Worm (Caenorhabditis elegans) whole organism, L1 larva: ENCODE results near the gene srw-57.

Experiments used
- aha-1 ChIP-seq: fragments of 150-350 bp; optimal IDR thresholded peaks from 2 replicates; lab custom pipeline; 2014; ENCODE audit warnings: missing biosample characterization, missing genetic modification characterization
- alr-1 ChIP-seq: fragments of 200-800 bp; sonication (Bioruptor generic); optimal IDR thresholded peaks from 2 replicates; lab custom pipeline; 2018; ENCODE audit warnings: borderline replicate concordance, mild to moderate bottlenecking, missing genetic modification characterization, missing compliant biosample characterization
- blmp-1 ChIP-seq: fragments of 150-350 bp; optimal IDR thresholded peaks from 2 replicates; lab custom pipeline; 2014; ENCODE audit warnings: missing biosample characterization, missing genetic modification characterization
- ceh-8 ChIP-seq: fragments of 200-800 bp; sonication (Bioruptor generic); optimal IDR thresholded peaks from 2 replicates; lab custom pipeline; 2018; ENCODE audit warnings: mild to moderate bottlenecking, missing genetic modification characterization, moderate library complexity, missing compliant biosample characterization
- ceh-82 ChIP-seq, 3 experiments: fragments of 150-350 bp in 1 of 3; sonication (generic microtip) in 2 of 3; optimal IDR thresholded peaks; 2 replicates each; lab custom pipeline; 2014 to 2017; ENCODE audit warnings: missing biosample characterization in 3 of 3, missing genetic modification characterization in 3 of 3
- ceh-90 ChIP-seq: sonication (generic microtip); optimal IDR thresholded peaks from 2 replicates; lab custom pipeline; 2016; ENCODE audit warnings: missing genetic modification characterization, missing compliant biosample characterization
- ces-1 ChIP-seq: fragments of 150-350 bp; optimal IDR thresholded peaks from 2 replicates; lab custom pipeline; 2014; ENCODE audit warnings: missing biosample characterization, missing genetic modification reagents, missing genetic modification characterization
- dpl-1 ChIP-seq, 3 experiments: fragments of 150-350 bp in 2 of 3; sonication (generic microtip) in 1 of 3; optimal IDR thresholded peaks; 2 replicates each; lab custom pipeline; 2014 to 2017; ENCODE audit warnings: missing biosample characterization in 3 of 3, missing genetic modification characterization in 3 of 3, missing genetic modification reagents in 3 of 3
- efl-1 ChIP-seq, 4 experiments: fragments of 150-350 bp; optimal IDR thresholded peaks in 3 of 4; peaks in 1 of 4; 1 replicate in 1 of 4; 2 replicates in 3 of 4; lab custom pipeline; 2014; ENCODE audit warnings: missing biosample characterization in 2 of 4, missing genetic modification characterization in 2 of 4, missing genetic modification reagents in 2 of 4
- egl-27 ChIP-seq, 2 experiments: fragments of 150-350 bp in 1 of 2; sonication (generic microtip); optimal IDR thresholded peaks; 3 replicates each; lab custom pipeline; 2017 to 2018; ENCODE audit warnings: missing biosample characterization in 2 of 2, missing genetic modification characterization in 2 of 2, missing genetic modification reagents in 2 of 2
- elt-2 ChIP-seq: sonication (generic microtip); optimal IDR thresholded peaks from 2 replicates; lab custom pipeline; 2016; ENCODE audit warnings: missing genetic modification characterization, mild to moderate bottlenecking, inconsistent platforms, missing compliant biosample characterization, missing genetic modification reagents
- elt-3 ChIP-seq, 6 experiments: fragments of 150-350 bp in 1 of 6; sonication (generic microtip); optimal IDR thresholded peaks; 2 replicates each; lab custom pipeline; 2017 to 2018; ENCODE audit warnings: missing biosample characterization in 6 of 6, missing genetic modification characterization in 6 of 6, inconsistent platforms in 1 of 6
- fkh-8 ChIP-seq: sonication (generic microtip); optimal IDR thresholded peaks from 2 replicates; lab custom pipeline; 2016; ENCODE audit warnings: mild to moderate bottlenecking, missing genetic modification characterization, missing compliant biosample characterization
- fos-1 ChIP-seq: fragments of 150-350 bp; optimal IDR thresholded peaks from 2 replicates; lab custom pipeline; 2014; ENCODE audit warnings: missing biosample characterization, missing genetic modification characterization
- hlh-4 ChIP-seq: sonication (generic microtip); optimal IDR thresholded peaks from 2 replicates; lab custom pipeline; 2016; ENCODE audit warnings: mild to moderate bottlenecking, missing genetic modification characterization, missing compliant biosample characterization
- isw-1 ChIP-seq: fragments of 200-800 bp; sonication (Bioruptor generic); IDR thresholded peaks from 2 replicates; pipeline ENCODE4 v1.3.6; 2022; ENCODE audit warnings: missing genetic modification characterization, missing compliant biosample characterization
- lin-14 ChIP-seq: fragments of 200-800 bp; sonication (Bioruptor generic); optimal IDR thresholded peaks from 2 replicates; lab custom pipeline; 2018; ENCODE audit warnings: mild to moderate bottlenecking, missing genetic modification characterization, moderate library complexity, missing compliant biosample characterization
- lin-35 ChIP-seq, 2 experiments: fragments of 150-350 bp; optimal IDR thresholded peaks; 2 replicates each; lab custom pipeline; 2014; ENCODE audit warnings: missing biosample characterization in 2 of 2, missing genetic modification characterization in 2 of 2, missing genetic modification reagents in 2 of 2
- lin-39 ChIP-seq: fragments of 150-350 bp; optimal IDR thresholded peaks from 2 replicates; lab custom pipeline; 2014; ENCODE audit warnings: missing biosample characterization, missing genetic modification reagents, missing genetic modification characterization
- lir-3 ChIP-seq: sonication (generic microtip); optimal IDR thresholded peaks from 2 replicates; lab custom pipeline; 2016; ENCODE audit warnings: mild to moderate bottlenecking, missing genetic modification characterization, moderate library complexity, missing compliant biosample characterization; ENCODE audit not compliant: poor library complexity
- lsy-2 ChIP-seq, 2 experiments: fragments of 150-350 bp; optimal IDR thresholded peaks; 2 replicates each; lab custom pipeline; 2014; ENCODE audit warnings: missing biosample characterization in 2 of 2, missing genetic modification characterization in 2 of 2
- mdl-1 ChIP-seq, 2 experiments: fragments of 150-350 bp; optimal IDR thresholded peaks; 2 replicates each; lab custom pipeline; 2014 to 2017; ENCODE audit warnings: missing biosample characterization in 2 of 2, missing genetic modification characterization in 2 of 2, inconsistent platforms in 1 of 2
- nhr-11 ChIP-seq: fragments of 150-350 bp; optimal IDR thresholded peaks from 2 replicates; lab custom pipeline; 2014; ENCODE audit warnings: missing biosample characterization, missing genetic modification characterization
- nhr-12 ChIP-seq: sonication (generic microtip); optimal IDR thresholded peaks from 2 replicates; lab custom pipeline; 2017; ENCODE audit warnings: missing biosample characterization, missing genetic modification characterization
- nhr-20 ChIP-seq: sonication (generic microtip); optimal IDR thresholded peaks from 2 replicates; lab custom pipeline; 2016; ENCODE audit warnings: mild to moderate bottlenecking, missing genetic modification characterization, missing compliant biosample characterization
- nhr-237 ChIP-seq: fragments of 150-350 bp; optimal IDR thresholded peaks from 2 replicates; lab custom pipeline; 2014; ENCODE audit warnings: missing biosample characterization, missing genetic modification characterization
- nhr-28 ChIP-seq: fragments of 150-350 bp; optimal IDR thresholded peaks from 2 replicates; lab custom pipeline; 2014; ENCODE audit warnings: missing biosample characterization, missing genetic modification characterization
- nhr-47 ChIP-seq: sonication (generic microtip); optimal IDR thresholded peaks from 2 replicates; lab custom pipeline; 2016; ENCODE audit warnings: mild to moderate bottlenecking, missing genetic modification characterization, moderate library complexity, missing compliant biosample characterization
- nhr-77 ChIP-seq: fragments of 150-350 bp; optimal IDR thresholded peaks from 2 replicates; lab custom pipeline; 2014; ENCODE audit warnings: missing biosample characterization, missing genetic modification characterization
- nhr-85 ChIP-seq: sonication (generic microtip); peaks from one replicate; lab custom pipeline; 2016; ENCODE audit warnings: missing genetic modification characterization, inconsistent platforms, missing compliant biosample characterization
- nhr-90 ChIP-seq: sonication (generic microtip); optimal IDR thresholded peaks from 2 replicates; lab custom pipeline; 2016; ENCODE audit warnings: mild to moderate bottlenecking, missing genetic modification characterization, missing compliant biosample characterization; ENCODE audit not compliant: poor library complexity
- pag-3 ChIP-seq: sonication (generic microtip); optimal IDR thresholded peaks from 2 replicates; lab custom pipeline; 2017; ENCODE audit warnings: missing genetic modification characterization, mild to moderate bottlenecking, missing compliant biosample characterization, antibody characterized with exemption, borderline replicate concordance; ENCODE audit not compliant: insufficient read depth
- pax-3 ChIP-seq: fragments of 200-800 bp; sonication (Bioruptor generic); optimal IDR thresholded peaks from 2 replicates; lab custom pipeline; 2018; ENCODE audit warnings: mild to moderate bottlenecking, missing genetic modification characterization, moderate library complexity, missing compliant biosample characterization
- pqm-1 ChIP-seq: sonication (generic microtip); optimal IDR thresholded peaks from 3 replicates; lab custom pipeline; 2017; ENCODE audit warnings: missing biosample characterization, missing genetic modification characterization
- rnt-1 ChIP-seq: sonication (generic microtip); optimal IDR thresholded peaks from 2 replicates; lab custom pipeline; 2016; ENCODE audit warnings: mild to moderate bottlenecking, missing genetic modification characterization, moderate library complexity, missing compliant biosample characterization
- skn-1 ChIP-seq: fragments of 150-350 bp; optimal IDR thresholded peaks from 2 replicates; lab custom pipeline; 2014; ENCODE audit warnings: missing biosample characterization, missing genetic modification characterization
- snpc-4 ChIP-seq: fragments of 150-350 bp; optimal IDR thresholded peaks from 2 replicates; lab custom pipeline; 2014; ENCODE audit warnings: missing biosample characterization, missing genetic modification characterization
- snu-23 ChIP-seq: sonication (generic microtip); optimal IDR thresholded peaks from 2 replicates; lab custom pipeline; 2016; ENCODE audit warnings: missing genetic modification characterization, missing compliant biosample characterization
- sox-4 ChIP-seq: sonication (generic microtip); optimal IDR thresholded peaks from 2 replicates; lab custom pipeline; 2016; ENCODE audit warnings: missing genetic modification characterization, missing compliant biosample characterization
- sptf-1 ChIP-seq: fragments of 150-350 bp; optimal IDR thresholded peaks from 2 replicates; lab custom pipeline; 2014; ENCODE audit warnings: missing biosample characterization, missing genetic modification characterization
- swsn-7 ChIP-seq: sonication (generic microtip); optimal IDR thresholded peaks from 2 replicates; lab custom pipeline; 2016; ENCODE audit warnings: missing genetic modification characterization, missing compliant biosample characterization
- unc-98 ChIP-seq: fragments of 200-800 bp; sonication (Bioruptor generic); IDR thresholded peaks from 2 replicates; pipeline ENCODE4 v1.3.6; 2022; ENCODE audit warnings: missing genetic modification characterization, missing compliant biosample characterization
- xbp-1 ChIP-seq: sonication (generic microtip); optimal IDR thresholded peaks from 2 replicates; lab custom pipeline; 2016; ENCODE audit warnings: missing genetic modification characterization, missing compliant biosample characterization
- zag-1 ChIP-seq: fragments of 150-350 bp; optimal IDR thresholded peaks from 2 replicates; lab custom pipeline; 2014; ENCODE audit warnings: missing biosample characterization, missing genetic modification characterization
- ztf-11 ChIP-seq, 2 experiments: sonication (generic microtip); optimal IDR thresholded peaks; 2 replicates each; lab custom pipeline; 2016 to 2017; ENCODE audit warnings: missing genetic modification characterization in 2 of 2, missing biosample characterization in 1 of 2, missing compliant biosample characterization in 1 of 2
- ztf-4 ChIP-seq: fragments of 150-350 bp; optimal IDR thresholded peaks from 2 replicates; lab custom pipeline; 2014; ENCODE audit warnings: missing biosample characterization, missing genetic modification characterization

The srw-57 gene

ce11 chrV:15954932-15955331 lies at the start of gene srw-57:
TSS of gene srw-57 (minus strand) at chrV:15955032.
- no peak for TF ChIP-seq ces-1
- TF ChIP-seq ztf-4 (tag; lab: Kevin White, UChicago): no peak
- TF ChIP-seq egl-27 (tag; optimal IDR thresholded peaks at IDR 0.05; lab: Kevin White, UChicago): no peak
- no peak for TF ChIP-seq fkh-8 (tag; lab: Kevin White, UChicago)
- no peak for TF ChIP-seq aha-1 (tag; lab: Kevin White, UChicago)
- no peak for TF ChIP-seq pag-3 (tag; lab: Kevin White, UChicago)
- TF ChIP-seq nhr-28 (tag; lab: Kevin White, UChicago): no peak
- no peak for TF ChIP-seq nhr-12 (tag; lab: Kevin White, UChicago)
- TF ChIP-seq blmp-1 (tag; lab: Kevin White, UChicago): no peak
- no peak for TF ChIP-seq pqm-1
- TF ChIP-seq elt-3 (tag; optimal IDR thresholded peaks at IDR 0.05; lab: Kevin White, UChicago): no peak
- TF ChIP-seq alr-1 (tag; lab: Kevin White, UChicago): no peak
- no peak for TF ChIP-seq nhr-11 (tag; lab: Kevin White, UChicago)
- TF ChIP-seq, all 84 proteins: peak for 0

- TF ChIP-seq efl-1 (optimal IDR thresholded peaks at IDR 0.05; lab: Kevin White, UChicago) (no peak), efl-1 (GFP tag; optimal IDR thresholded peaks at IDR 0.05 in 1 of 2; lab: Kevin White, UChicago) (peak in 1 of 2 experiments; percentile 3), dpl-1 (GFP tag; optimal IDR thresholded peaks at IDR 0.05; lab: Kevin White, UChicago) (no peak)
These were observed 47.5 kb upstream of the srw-57 start, which contains the start of gene nhr-63 for ce11 chrV:16002288-16002687. TSS of gene nhr-63 (plus strand) at chrV:16002588.

- no peak; the same call in 1 of the 2 replicates for TF ChIP-seq isw-1 (GFP tag; lab: Robert Waterston, UW)
- peak; percentile 91 for TF ChIP-seq fos-1 (tag; lab: Kevin White, UChicago)
- peak in 1 of 2 experiments; percentile 26 for TF ChIP-seq egl-27 (tag; optimal IDR thresholded peaks at IDR 0.05; lab: Kevin White, UChicago)
- TF ChIP-seq nhr-77: peak; percentile 51
- TF ChIP-seq pax-3 (tag; lab: Kevin White, UChicago): peak; percentile 36
- peak; percentile 61 for TF ChIP-seq nhr-47 (tag; lab: Kevin White, UChicago)
- TF ChIP-seq zag-1 (tag; lab: Kevin White, UChicago): no peak
- TF ChIP-seq dpl-1 (GFP tag; optimal IDR thresholded peaks at IDR 0.05; lab: Kevin White, UChicago): peak in 1 of 3 experiments; percentile 30
- TF ChIP-seq ceh-90: no peak
- peak; percentile 69 for TF ChIP-seq skn-1 (tag; lab: Kevin White, UChicago)
- no peak for TF ChIP-seq lin-39 (tag; lab: Kevin White, UChicago)
- TF ChIP-seq lsy-2 (tag; optimal IDR thresholded peaks at IDR 0.05; lab: Kevin White, UChicago): peak; percentile 2 to 43
- TF ChIP-seq hlh-4 (tag; lab: Kevin White, UChicago): peak; percentile 80
- peak; percentile 38 for TF ChIP-seq ceh-8
- TF ChIP-seq lir-3 (tag; lab: Kevin White, UChicago): no peak
- peak; percentile 88 for TF ChIP-seq blmp-1 (tag; lab: Kevin White, UChicago)
- peak; percentile 46 for TF ChIP-seq snu-23 (GFP tag; lab: Kevin White, UChicago)
- no peak for TF ChIP-seq unc-98
- TF ChIP-seq mdl-1 (tag; optimal IDR thresholded peaks at IDR 0.05; lab: Kevin White, UChicago): peak in 1 of 2 experiments; percentile 53
- TF ChIP-seq lin-35 (GFP tag; optimal IDR thresholded peaks at IDR 0.05; lab: Kevin White, UChicago): peak; percentile 13 to 27
- TF ChIP-seq sox-4 (tag; lab: Kevin White, UChicago): peak; percentile 7
- peak in 1 of 6 experiments; percentile 21 for TF ChIP-seq elt-3 (tag; optimal IDR thresholded peaks at IDR 0.05; lab: Kevin White, UChicago)
- peak; percentile 88 for TF ChIP-seq fkh-8 (tag; lab: Kevin White, UChicago)
- peak; percentile 83 for TF ChIP-seq elt-2 (tag; lab: Kevin White, UChicago)
- TF ChIP-seq sptf-1 (tag; lab: Kevin White, UChicago): no peak
- TF ChIP-seq nhr-20: peak; percentile 70
- TF ChIP-seq nhr-85 (tag; lab: Kevin White, UChicago): peak; percentile 85
- peak; percentile 5 for TF ChIP-seq snpc-4 (tag; lab: Kevin White, UChicago)
- TF ChIP-seq ceh-82 (tag; optimal IDR thresholded peaks at IDR 0.05; lab: Kevin White, UChicago): peak in 2 of 3 experiments; percentile 16 to 49
- TF ChIP-seq nhr-237 (tag; lab: Kevin White, UChicago): peak; percentile 18
- TF ChIP-seq rnt-1 (tag; lab: Kevin White, UChicago): peak; percentile 10
- TF ChIP-seq nhr-28 (tag; lab: Kevin White, UChicago): no peak
- TF ChIP-seq swsn-7 (tag; lab: Kevin White, UChicago): peak; percentile 36
- peak; percentile 17 for TF ChIP-seq xbp-1 (tag; lab: Kevin White, UChicago)
- peak; percentile 28 to 36 for TF ChIP-seq efl-1 (optimal IDR thresholded peaks at IDR 0.05; lab: Kevin White, UChicago)
- peak; percentile 15 to 95 for TF ChIP-seq efl-1 (GFP tag; optimal IDR thresholded peaks at IDR 0.05 in 1 of 2; lab: Kevin White, UChicago)
- no peak for TF ChIP-seq ztf-11 (tag; optimal IDR thresholded peaks at IDR 0.05; lab: Kevin White, UChicago)
- TF ChIP-seq lin-14 (GFP tag; lab: Kevin White, UChicago): peak; percentile 84
- TF ChIP-seq nhr-90 (tag; lab: Kevin White, UChicago): peak; percentile 36
These were observed 45.6 kb upstream of the srw-57 start, which contains the start of gene nhr-50 for ce11 chrV:16000433-16000832. TSS of gene nhr-50 (minus strand) at chrV:16000631.
